Worm (Caenorhabditis elegans) whole organism, L4 larva: ENCODE results near the gene sor-1.

ENCODE experiments used
- F10B5.3 ChIP-seq: sonication (generic microtip); optimal IDR thresholded peaks from 2 replicates; lab custom pipeline; 2016; ENCODE audit warnings: mild to moderate bottlenecking, missing genetic modification characterization, missing compliant biosample characterization
- F44E2.7 ChIP-seq: fragments of 200-800 bp; sonication (Bioruptor generic); IDR thresholded peaks from 2 replicates; pipeline ENCODE4 v2.1.2; 2022; ENCODE audit warnings: missing genetic modification characterization, missing compliant biosample characterization
- T26A8.4 ChIP-seq: fragments of 200-800 bp; sonication (Bioruptor generic); IDR thresholded peaks from 2 replicates; pipeline ENCODE4 v1.3.6; 2022; ENCODE audit warnings: missing genetic modification characterization, missing compliant biosample characterization
- Y105C5A.15 ChIP-seq: fragments of 200-800 bp; sonication (Bioruptor generic); IDR thresholded peaks from 2 replicates; pipeline ENCODE4 v1.3.6; 2022; ENCODE audit warnings: missing genetic modification characterization, missing compliant biosample characterization
- ZK546.5 ChIP-seq, 2 experiments: sonication (generic microtip); optimal IDR thresholded peaks; 2 replicates each; lab custom pipeline; 2017; ENCODE audit warnings: missing biosample characterization in 2 of 2, missing genetic modification characterization in 2 of 2
- aha-1 ChIP-seq: fragments of 150-350 bp; peaks from one replicate; lab custom pipeline; 2014; ENCODE audit warnings: missing biosample characterization, missing genetic modification characterization
- attf-4 ChIP-seq: sonication (generic microtip); optimal IDR thresholded peaks from 3 replicates; lab custom pipeline; 2017; ENCODE audit warnings: missing biosample characterization, missing genetic modification characterization
- ceh-28 ChIP-seq: fragments of 150-350 bp; optimal IDR thresholded peaks from 2 replicates; lab custom pipeline; 2014; ENCODE audit warnings: missing biosample characterization, missing genetic modification reagents, missing genetic modification characterization
- cey-2 ChIP-seq: sonication (generic microtip); optimal IDR thresholded peaks from 3 replicates; lab custom pipeline; 2017; ENCODE audit warnings: missing genetic modification characterization, mild to moderate bottlenecking, missing compliant biosample characterization, antibody characterized with exemption, borderline replicate concordance; ENCODE audit not compliant: insufficient read depth
- daf-16 ChIP-seq, 3 experiments: sonication (generic microtip); optimal IDR thresholded peaks; 2 replicates each; lab custom pipeline; 2016 to 2017; ENCODE audit warnings: missing genetic modification characterization in 3 of 3, missing genetic modification reagents in 3 of 3, mild to moderate bottlenecking in 2 of 3, missing compliant biosample characterization in 2 of 3, missing biosample characterization in 1 of 3, moderate library complexity in 1 of 3
- daf-19 ChIP-seq: fragments of 200-800 bp; sonication (Bioruptor generic); conservative IDR thresholded peaks from 2 replicates; pipeline ENCODE4 v1.3.6; 2022; ENCODE audit warnings: missing genetic modification characterization, missing compliant biosample characterization
- dmd-9 ChIP-seq: fragments of 200-800 bp; sonication (Bioruptor generic); IDR thresholded peaks from 2 replicates; pipeline ENCODE4 v1.3.6; 2022; ENCODE audit warnings: missing genetic modification reagents, missing genetic modification characterization, missing compliant biosample characterization
- egl-27 ChIP-seq: sonication (generic microtip); optimal IDR thresholded peaks from 3 replicates; lab custom pipeline; 2017; ENCODE audit warnings: missing biosample characterization, missing genetic modification reagents, missing genetic modification characterization
- lin-1 ChIP-seq: fragments of 200-800 bp; sonication (Bioruptor generic); IDR thresholded peaks from 2 replicates; pipeline ENCODE4 v1.3.6; 2022; ENCODE audit warnings: missing genetic modification reagents, missing genetic modification characterization, missing compliant biosample characterization
- lin-13 ChIP-seq: fragments of 150-350 bp; optimal IDR thresholded peaks from 2 replicates; lab custom pipeline; 2014; ENCODE audit warnings: missing biosample characterization, missing genetic modification reagents, missing genetic modification characterization
- lin-15B ChIP-seq: fragments of 150-350 bp; sonication (generic microtip); optimal IDR thresholded peaks from 3 replicates; lab custom pipeline; 2014; ENCODE audit warnings: missing biosample characterization, missing genetic modification characterization
- lin-29 ChIP-seq: fragments of 200-800 bp; sonication (Bioruptor generic); IDR thresholded peaks from 2 replicates; pipeline ENCODE4 v1.3.6; 2022; ENCODE audit warnings: missing genetic modification reagents, missing genetic modification characterization, missing compliant biosample characterization
- lin-38 ChIP-seq: fragments of 200-800 bp; sonication (Bioruptor generic); IDR thresholded peaks from 2 replicates; pipeline ENCODE4 v1.3.6; 2022; ENCODE audit warnings: missing genetic modification reagents, missing genetic modification characterization, missing compliant biosample characterization
- mdt-29 ChIP-seq: fragments of 200-800 bp; sonication (Bioruptor generic); IDR thresholded peaks from 2 replicates; pipeline ENCODE4 v1.3.6; 2022; ENCODE audit warnings: missing genetic modification reagents, missing genetic modification characterization, missing compliant biosample characterization
- nhr-102 ChIP-seq: sonication (generic microtip); optimal IDR thresholded peaks from 2 replicates; lab custom pipeline; 2016; ENCODE audit warnings: mild to moderate bottlenecking, missing genetic modification characterization, moderate library complexity, missing compliant biosample characterization
- nhr-11 ChIP-seq: fragments of 150-350 bp; optimal IDR thresholded peaks from 2 replicates; lab custom pipeline; 2014; ENCODE audit warnings: missing biosample characterization, missing genetic modification characterization
- nhr-48 ChIP-seq: sonication (generic microtip); optimal IDR thresholded peaks from 2 replicates; lab custom pipeline; 2016; ENCODE audit warnings: mild to moderate bottlenecking, missing genetic modification characterization, missing compliant biosample characterization
- nhr-77 ChIP-seq: fragments of 150-350 bp; optimal IDR thresholded peaks from 2 replicates; lab custom pipeline; 2014; ENCODE audit warnings: missing biosample characterization, missing genetic modification characterization
- pha-4 ChIP-seq, 2 experiments: fragments of 150-350 bp in 1 of 2; fragments of 200-800 bp in 1 of 2; sonication (Bioruptor generic) in 1 of 2; IDR thresholded peaks in 1 of 2; optimal IDR thresholded peaks in 1 of 2; 2 replicates each; pipeline versions ENCODE4 v1.3.6 to Lab custom; 2014 to 2022; ENCODE audit warnings: missing genetic modification characterization in 2 of 2, missing genetic modification reagents in 2 of 2, missing biosample characterization in 1 of 2, missing compliant biosample characterization in 1 of 2
- php-3 ChIP-seq: fragments of 200-800 bp; sonication (Bioruptor generic); IDR thresholded peaks from 2 replicates; pipeline ENCODE4 v1.3.6; 2022; ENCODE audit warnings: missing genetic modification reagents, missing genetic modification characterization, missing compliant biosample characterization
- rbr-2 ChIP-seq: sonication (generic microtip); optimal IDR thresholded peaks from 2 replicates; lab custom pipeline; 2016; ENCODE audit warnings: missing genotype, missing genetic modification characterization, missing compliant biosample characterization
- sdz-12 ChIP-seq: fragments of 200-800 bp; sonication (Bioruptor generic); optimal IDR thresholded peaks from 2 replicates; lab custom pipeline; 2018; ENCODE audit warnings: mild to moderate bottlenecking, missing genetic modification characterization, missing compliant biosample characterization
- set-16 ChIP-seq: fragments of 200-800 bp; sonication (Bioruptor generic); IDR thresholded peaks from 2 replicates; pipeline ENCODE4 v1.3.6; 2022; ENCODE audit warnings: missing genetic modification reagents, missing genetic modification characterization, missing compliant biosample characterization
- skn-1 ChIP-seq: fragments of 150-350 bp; optimal IDR thresholded peaks from 2 replicates; lab custom pipeline; 2014; ENCODE audit warnings: missing biosample characterization, missing genetic modification characterization
- snpc-4 ChIP-seq: fragments of 150-350 bp; optimal IDR thresholded peaks from 2 replicates; lab custom pipeline; 2014; ENCODE audit warnings: missing biosample characterization, missing genetic modification characterization
- spr-1 ChIP-seq: sonication (generic microtip); optimal IDR thresholded peaks from 2 replicates; lab custom pipeline; 2016; ENCODE audit warnings: mild to moderate bottlenecking, missing genetic modification characterization, missing compliant biosample characterization
- spr-3 ChIP-seq: fragments of 200-800 bp; sonication (Bioruptor generic); optimal IDR thresholded peaks from 2 replicates; lab custom pipeline; 2018; ENCODE audit warnings: mild to moderate bottlenecking, missing genetic modification characterization, missing compliant biosample characterization
- tra-1 ChIP-seq: fragments of 200-800 bp; sonication (Bioruptor generic); IDR thresholded peaks from 2 replicates; pipeline ENCODE4 v1.3.6; 2022; ENCODE audit warnings: missing genetic modification reagents, missing genetic modification characterization, missing compliant biosample characterization
- unc-62 ChIP-seq, 3 experiments: fragments of 150-350 bp in 1 of 3; sonication (generic microtip); optimal IDR thresholded peaks in 2 of 3; peaks in 1 of 3; 1 replicate in 1 of 3; 2 replicates in 2 of 3; lab custom pipeline; 2014 to 2017; ENCODE audit warnings: missing biosample characterization in 3 of 3, missing genetic modification characterization in 3 of 3, missing genetic modification reagents in 3 of 3, missing genotype in 1 of 3
- vab-7 ChIP-seq: fragments of 200-800 bp; sonication (Bioruptor generic); IDR thresholded peaks from 2 replicates; pipeline ENCODE4 v1.3.6; 2022; ENCODE audit warnings: missing genetic modification reagents, missing genetic modification characterization, missing compliant biosample characterization
- zag-1 ChIP-seq: fragments of 150-350 bp; optimal IDR thresholded peaks from 2 replicates; lab custom pipeline; 2014; ENCODE audit warnings: missing biosample characterization, missing genetic modification characterization
- zfp-3 ChIP-seq: fragments of 200-800 bp; sonication (Bioruptor generic); conservative IDR thresholded peaks from 2 replicates; pipeline ENCODE4 v1.3.6; 2022; ENCODE audit warnings: missing genetic modification reagents, missing genetic modification characterization, missing compliant biosample characterization
- ztf-7 ChIP-seq: fragments of 150-350 bp; optimal IDR thresholded peaks from 2 replicates; lab custom pipeline; 2014; ENCODE audit warnings: missing biosample characterization, missing genetic modification characterization

Gene sor-1

ce11 chrIII:8443557-8444131 is 25.7 kb downstream of the sor-1 start, which contains the start of gene ufbp-1 (continued):
- TF ChIP-seq nhr-102 (tag; lab: Kevin White, UChicago) = peak; percentile 68
- no peak for TF ChIP-seq unc-62 (GFP tag; optimal IDR thresholded peaks at IDR 0.05 in 1 of 2; lab: Kevin White, UChicago)
- no peak for TF ChIP-seq unc-62 (tag; optimal IDR thresholded peaks at IDR 0.05; lab: Kevin White, UChicago)
- TF ChIP-seq spr-3 (GFP tag; lab: Kevin White, UChicago) = peak; percentile 57
- TF ChIP-seq sdz-12 (GFP tag; lab: Kevin White, UChicago) = peak; percentile 87
- TF ChIP-seq nhr-48 (tag; lab: Kevin White, UChicago) = peak; percentile 18
- no peak for TF ChIP-seq Y105C5A.15 (GFP tag; lab: Robert Waterston, UW)
- TF ChIP-seq lin-29 = peak; percentile 41; the same call in 1 of the 2 replicates
- no peak for TF ChIP-seq skn-1
- peak; percentile 85 for TF ChIP-seq daf-19 (GFP tag; lab: Robert Waterston, UW)
- TF ChIP-seq tra-1 (GFP tag; lab: Robert Waterston, UW) = peak; percentile 78; the same call in 1 of the 2 replicates
- no peak for TF ChIP-seq cey-2
- peak; percentile 79 for TF ChIP-seq php-3
- peak; percentile 26 for TF ChIP-seq rbr-2 (tag; lab: Kevin White, UChicago)
- peak; percentile 42 for TF ChIP-seq attf-4 (tag; lab: Kevin White, UChicago)
- no peak for TF ChIP-seq snpc-4 (tag; lab: Kevin White, UChicago)
- TF ChIP-seq ceh-28 (tag; lab: Kevin White, UChicago) = no peak
- TF ChIP-seq T26A8.4 (GFP tag; lab: Robert Waterston, UW) = peak; percentile 87; the same call in 1 of the 2 replicates
- TF ChIP-seq egl-27 (tag; lab: Kevin White, UChicago) = no peak
- peak; percentile 96 for TF ChIP-seq zfp-3 (GFP tag; lab: Robert Waterston, UW)
- TF ChIP-seq lin-1 (GFP tag; lab: Robert Waterston, UW) = peak; percentile 90
- TF ChIP-seq ZK546.5 (tag; optimal IDR thresholded peaks at IDR 0.05; lab: Kevin White, UChicago) = no peak
- no peak for TF ChIP-seq zag-1 (tag; lab: Kevin White, UChicago)
- TF ChIP-seq F44E2.7 (GFP tag; lab: Robert Waterston, UW) = no peak
- peak; percentile 84 for TF ChIP-seq lin-13 (GFP tag; lab: Kevin White, UChicago)

ce11 chrIII:8444433-8445090 is 26.6 kb downstream of the sor-1 start:
- no peak for TF ChIP-seq nhr-77 (tag; lab: Kevin White, UChicago)
- peak; percentile 20 for TF ChIP-seq set-16 (GFP tag; lab: Robert Waterston, UW)
- no peak for TF ChIP-seq spr-1 (tag; lab: Kevin White, UChicago)
- no peak for TF ChIP-seq dmd-9
- TF ChIP-seq vab-7 = no peak
- TF ChIP-seq unc-62 (GFP tag; optimal IDR thresholded peaks at IDR 0.05 in 1 of 2; lab: Kevin White, UChicago) = peak in 1 of 2 experiments; percentile 82
- TF ChIP-seq unc-62 (tag; optimal IDR thresholded peaks at IDR 0.05; lab: Kevin White, UChicago) = no peak
- no peak for TF ChIP-seq F10B5.3
- 0 out of 2 replicates have a peak, but pooled peaks have one; percentile 19 for TF ChIP-seq Y105C5A.15 (GFP tag; lab: Robert Waterston, UW)
- no peak; the same call in 1 of the 2 replicates for TF ChIP-seq pha-4 (GFP tag; IDR thresholded peaks at IDR 0.05; lab: Robert Waterston, UW)
- no peak for TF ChIP-seq pha-4 (tag; optimal IDR thresholded peaks at IDR 0.05; lab: Kevin White, UChicago)
- no peak for TF ChIP-seq nhr-11 (tag; lab: Kevin White, UChicago)
- TF ChIP-seq F44E2.7 (GFP tag; lab: Robert Waterston, UW) = no peak
- no peak for TF ChIP-seq spr-3 (GFP tag; lab: Kevin White, UChicago)
- peak; percentile 35 for TF ChIP-seq lin-38
- no peak for TF ChIP-seq ztf-7 (tag; lab: Kevin White, UChicago)
- no peak for TF ChIP-seq daf-16 (GFP tag; optimal IDR thresholded peaks at IDR 0.05; lab: Kevin White, UChicago)
- peak; percentile 18 for TF ChIP-seq daf-16 (tag; optimal IDR thresholded peaks at IDR 0.05; lab: Kevin White, UChicago)
- no peak for TF ChIP-seq mdt-29
- no peak for TF ChIP-seq aha-1
- TF ChIP-seq lin-15B (tag; lab: Kevin White, UChicago) = no peak
